Fruit fly (Drosophila melanogaster): Measurements from ENCODE around the gene Sid.

Sid gene

DNA sequence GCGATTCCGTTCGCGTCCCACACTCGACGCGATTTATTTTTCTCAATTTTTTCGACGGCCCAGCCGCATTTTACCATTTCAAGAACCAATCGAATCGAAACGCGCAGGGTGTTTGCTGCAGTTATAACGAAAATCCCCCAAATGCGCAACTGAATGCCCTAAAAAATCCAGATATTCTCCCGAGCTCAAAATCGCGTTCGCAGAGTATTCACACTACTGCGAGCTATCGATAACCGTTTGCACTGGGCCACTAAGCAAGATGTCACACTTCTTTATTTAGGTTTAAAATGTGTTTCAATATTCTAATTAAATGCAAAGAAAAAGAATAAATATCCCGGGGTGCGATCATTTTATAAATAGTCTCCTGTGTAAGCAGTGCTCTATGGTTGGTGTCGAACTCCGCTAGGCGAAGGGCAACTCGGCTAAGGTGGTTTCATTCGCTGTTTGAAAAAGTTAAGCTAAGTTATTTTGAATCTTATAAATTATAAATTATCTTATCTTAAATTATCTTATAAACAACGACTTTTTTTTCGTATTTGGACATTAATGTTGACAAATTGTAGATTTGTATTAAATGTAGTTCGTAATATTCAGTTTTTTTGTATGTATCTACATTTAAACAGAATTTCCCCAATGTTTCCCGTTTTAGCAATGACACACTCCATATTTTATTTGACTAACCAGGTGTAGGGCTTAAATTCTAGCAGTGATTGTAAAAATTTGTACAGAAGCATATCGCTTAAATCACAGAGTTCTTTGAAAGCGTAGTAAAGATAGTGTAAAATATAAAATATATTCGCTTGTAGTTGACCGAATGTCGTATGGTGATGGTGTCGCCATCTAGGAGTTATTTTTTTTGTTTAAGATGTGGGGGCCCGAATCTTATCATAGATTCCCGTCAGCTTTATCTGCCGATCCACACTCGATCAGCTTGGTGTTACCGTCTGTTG lies 35.2 kb upstream of the Sid start, which contains the start of gene CG10011 (continued):
- TF ChIP-seq CG6689 (GFP tag; IDR thresholded peaks at IDR 0.05) (no peak), Bgb (GFP tag; IDR thresholded peaks at IDR 0.05; ENCODE audit: partially characterized antibody) (peak; percentile 55), bsh (GFP tag; optimal IDR thresholded peaks at IDR 0.05) (no peak), CoRest (tag; optimal IDR thresholded peaks at IDR 0.05) (peak; percentile 24), Dip2 (GFP tag; IDR thresholded peaks at IDR 0.05) (peak; percentile 93), nom (GFP tag; optimal IDR thresholded peaks at IDR 0.05) (no peak), CG9932 (GFP tag; IDR thresholded peaks at IDR 0.05) (peak; percentile 44), pros (GFP tag; optimal IDR thresholded peaks at IDR 0.05) (peak; percentile 31)

DNA sequence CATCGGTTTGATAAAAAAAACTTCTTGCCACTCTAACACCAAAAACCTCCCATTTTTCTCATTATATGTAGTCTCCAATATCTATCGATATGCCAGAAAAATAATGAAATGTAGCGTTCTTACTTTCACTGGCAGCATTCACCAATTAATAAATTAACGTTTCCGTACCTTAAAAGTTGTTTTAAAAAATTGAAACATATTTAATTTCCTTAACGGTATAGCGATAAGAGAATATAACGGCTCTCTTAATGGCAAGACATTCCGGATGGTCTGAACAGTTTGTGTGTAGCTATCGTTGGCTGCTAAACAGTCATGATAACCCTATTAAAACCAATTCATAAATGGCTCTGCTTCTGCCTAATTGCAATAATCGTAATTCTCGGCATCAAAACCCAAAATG lies 34.4 kb upstream of the Sid start, which contains the start of gene CG9988:
Gene CG9988 (plus strand): TSS at position 301 of the 400 bp plus-strand sequence.
- TF ChIP-seq Hsf (GFP tag; optimal IDR thresholded peaks at IDR 0.05) (no peak), danr (GFP tag; IDR thresholded peaks at IDR 0.05) (no peak), CG18619 (GFP tag; optimal IDR thresholded peaks at IDR 0.05) (no peak), org-1 (GFP tag; optimal IDR thresholded peaks at IDR 0.05) (no peak)

DNA sequence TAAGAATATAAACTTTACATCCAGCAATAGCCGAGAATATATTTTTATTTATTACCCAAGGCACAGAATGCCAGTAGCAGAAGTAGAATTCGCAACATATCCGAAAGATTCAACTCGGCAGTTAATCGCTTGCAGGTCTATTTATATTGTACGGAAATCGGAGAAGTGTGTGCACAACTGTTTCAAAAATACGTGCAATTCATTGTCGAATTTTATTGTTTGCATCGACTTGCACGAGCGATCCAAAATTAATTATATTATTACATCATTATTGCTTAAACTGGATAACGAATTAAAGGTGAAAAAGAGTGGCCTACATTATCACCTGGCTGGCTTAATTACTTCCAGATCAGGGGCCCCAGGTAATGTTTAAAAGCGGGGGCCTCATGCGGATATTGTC lies 27.7 kb upstream of the Sid start, which contains the start of gene CG14062:
Gene CG14062 (minus strand): TSS at position 101 of the 400 bp plus-strand sequence.
- TF ChIP-seq CG31224 (GFP tag; IDR thresholded peaks at IDR 0.05) (no peak), CG6765 (GFP tag; optimal IDR thresholded peaks at IDR 0.05) (no peak), CG9817 (tag; optimal IDR thresholded peaks at IDR 0.05) (no peak), seq (GFP tag; IDR thresholded peaks at IDR 0.05) (no peak), CG10147 (GFP tag; optimal IDR thresholded peaks at IDR 0.05) (no peak), CG1792 (GFP tag; optimal IDR thresholded peaks at IDR 0.05) (no peak)

DNA sequence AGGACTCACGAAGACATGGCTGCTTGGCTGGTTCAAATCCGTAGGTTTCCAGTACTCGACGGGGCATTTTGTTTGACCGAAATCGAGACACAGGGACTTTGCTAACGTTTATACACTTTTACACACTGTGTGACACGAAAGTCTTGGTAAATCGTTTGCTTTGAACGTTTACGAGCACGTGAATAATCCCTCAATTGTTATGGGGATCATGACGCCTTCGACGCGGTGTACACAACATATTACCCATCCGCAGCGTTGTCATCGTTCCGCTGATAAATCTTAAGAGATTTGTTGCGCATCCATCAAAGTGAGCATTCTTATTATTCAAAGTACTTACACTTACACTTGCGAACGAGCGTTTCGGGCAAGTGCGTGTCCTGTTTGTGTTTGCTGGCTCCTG lies 20.1 kb upstream of the Sid start, which contains the start of gene CG31050:
Gene CG31050 (minus strand): TSS at position 101 of the 400 bp plus-strand sequence.
- TF ChIP-seq Fer3 (tag; optimal IDR thresholded peaks at IDR 0.05) (no peak), CG7357 (GFP tag; IDR thresholded peaks at IDR 0.05) (no peak), aop (GFP tag; IDR thresholded peaks at IDR 0.05) (no peak), lilli (GFP tag; optimal IDR thresholded peaks at IDR 0.05) (no peak), CG12299 (tag; optimal IDR thresholded peaks at IDR 0.05) (no peak), ewg (GFP tag; optimal IDR thresholded peaks at IDR 0.05) (no peak), Xbp1 (GFP tag; optimal IDR thresholded peaks at IDR 0.05) (no peak), Med (GFP tag) (no peak), Hr51 (GFP tag; optimal IDR thresholded peaks at IDR 0.05) (no peak), Bteb2 (GFP tag; optimal IDR thresholded peaks at IDR 0.05) (no peak), Ssrp (tag; optimal IDR thresholded peaks at IDR 0.05) (no peak), ara (GFP tag; IDR thresholded peaks at IDR 0.05) (no peak), CG11398 (GFP tag; optimal IDR thresholded peaks at IDR 0.05) (no peak), odd (GFP tag; optimal IDR thresholded peaks at IDR 0.05) (no peak), CG17612 (GFP tag; IDR thresholded peaks at IDR 0.05) (no peak), zfh2 (GFP tag; optimal IDR thresholded peaks at IDR 0.05) (no peak), Opbp (GFP tag; IDR thresholded peaks at IDR 0.05; ENCODE audit: partially characterized antibody) (no peak), hth (optimal IDR thresholded peaks at IDR 0.05) (no peak), CG18599 (GFP tag; optimal IDR thresholded peaks at IDR 0.05) (no peak), Oli (tag; optimal IDR thresholded peaks at IDR 0.05) (no peak)
